Worm (Caenorhabditis elegans) whole organism, early embryonic: ENCODE results near the gene rnf-5.

Source experiments
- ama-1 ChIP-seq: fragments of 150-350 bp; optimal IDR thresholded peaks from 2 replicates; lab custom pipeline; 2014
- flt-1 ChIP-seq: fragments of 200-800 bp; sonication (Bioruptor generic); IDR thresholded peaks from 2 replicates; pipeline ENCODE4 v1.3.6; 2022; ENCODE audit warnings: missing genetic modification characterization, missing compliant biosample characterization
- hmbx-1 ChIP-seq: sonication (generic microtip); optimal IDR thresholded peaks from 2 replicates; lab custom pipeline; 2016; ENCODE audit warnings: mild to moderate bottlenecking, missing genetic modification characterization, missing compliant biosample characterization
- hnd-1 ChIP-seq: sonication (generic microtip); optimal IDR thresholded peaks from 2 replicates; lab custom pipeline; 2016; ENCODE audit warnings: missing genetic modification characterization, missing compliant biosample characterization
- tra-4 ChIP-seq: sonication (generic microtip); optimal IDR thresholded peaks from 2 replicates; lab custom pipeline; 2017; ENCODE audit warnings: missing genetic modification characterization, missing compliant biosample characterization

- TF ChIP-seq tra-4 (tag; lab: Kevin White, UChicago) = no peak
- TF ChIP-seq ama-1 = no peak
- TF ChIP-seq flt-1 (GFP tag; lab: Robert Waterston, UW) = no peak
- TF ChIP-seq hnd-1 (tag; lab: Kevin White, UChicago) = no peak
- no peak for TF ChIP-seq hmbx-1
Measured at ce11 chrIII:4152309-4152708, 14.3 kb downstream of the rnf-5 start.
